Fruit fly (Drosophila melanogaster) whole organism, embryonic: ENCODE results near the gene CG4733.
A peak's percentile ranks its signal among the peaks of the same experiment; 100 is the strongest.

ENCODE experiments used
- Atf6 ChIP-seq: fragments of 200-800 bp; sonication (Bioruptor generic); IDR thresholded peaks from 2 replicates; pipeline ENCODE4 v1.3.6; 2022; ENCODE audit warnings: missing biosample characterization, missing genetic modification characterization
- Bdp1 ChIP-seq: fragments of 200-800 bp; sonication (Bioruptor generic); optimal IDR thresholded peaks from 3 replicates; lab custom pipeline; 2016; ENCODE audit warnings: missing biosample characterization, missing genetic modification characterization
- CG10431 ChIP-seq: fragments of 200-800 bp; sonication (Bioruptor generic); optimal IDR thresholded peaks from 3 replicates; lab custom pipeline; 2018; ENCODE audit warnings: missing biosample characterization, mild to moderate bottlenecking, missing genetic modification characterization
- CG10959 ChIP-seq: fragments of 200-800 bp; sonication (Bioruptor generic); IDR thresholded peaks from 2 replicates; pipeline ENCODE4 v1.3.6; 2022; ENCODE audit warnings: missing biosample characterization, missing genetic modification characterization
- CG11695 ChIP-seq: fragments of 200-800 bp; sonication (Bioruptor generic); IDR thresholded peaks from 3 replicates; pipeline ENCODE4 v1.3.6; 2022; ENCODE audit warnings: missing biosample characterization, missing genetic modification characterization
- CG12391 ChIP-seq: fragments of 200-800 bp; sonication (Bioruptor generic); optimal IDR thresholded peaks from 3 replicates; lab custom pipeline; 2018; ENCODE audit warnings: missing biosample characterization, mild to moderate bottlenecking, missing genetic modification characterization, moderate library complexity
- CG14667 ChIP-seq: fragments of 200-800 bp; sonication (Bioruptor generic); IDR thresholded peaks from 2 replicates; pipeline ENCODE4 v1.3.6; 2022; ENCODE audit warnings: missing biosample characterization, missing genetic modification characterization
- CG15073 ChIP-seq: fragments of 200-800 bp; sonication (Bioruptor generic); optimal IDR thresholded peaks from 2 replicates; lab custom pipeline; 2016; ENCODE audit warnings: missing biosample characterization, missing genetic modification characterization
- CG16863 ChIP-seq: fragments of 200-800 bp; sonication (Bioruptor generic); optimal IDR thresholded peaks from 3 replicates; lab custom pipeline; 2016; ENCODE audit warnings: missing biosample characterization, missing genetic modification characterization
- CG17359 ChIP-seq: fragments of 200-800 bp; sonication (Bioruptor generic); optimal IDR thresholded peaks from 3 replicates; lab custom pipeline; 2018; ENCODE audit warnings: missing biosample characterization, mild to moderate bottlenecking, missing genetic modification characterization, moderate library complexity
- CG2712 ChIP-seq: fragments of 200-800 bp; optimal IDR thresholded peaks from 3 replicates; lab custom pipeline; 2019; ENCODE audit warnings: missing biosample characterization, mild to moderate bottlenecking, missing genetic modification characterization, moderate library complexity
- CG4282 ChIP-seq: fragments of 200-800 bp; sonication (Bioruptor generic); optimal IDR thresholded peaks from 2 replicates; lab custom pipeline; 2016; ENCODE audit warnings: missing biosample characterization, missing genetic modification characterization
- CG4404 ChIP-seq: fragments of 200-800 bp; sonication (Bioruptor generic); IDR thresholded peaks from 2 replicates; pipeline ENCODE4 v1.3.6; 2022; ENCODE audit warnings: missing biosample characterization, missing genetic modification characterization
- CG4820 ChIP-seq: fragments of 200-800 bp; sonication (Bioruptor generic); optimal IDR thresholded peaks from 3 replicates; lab custom pipeline; 2016; ENCODE audit warnings: missing biosample characterization, missing genetic modification characterization
- CG6654 ChIP-seq: fragments of 200-800 bp; sonication (Bioruptor generic); optimal IDR thresholded peaks from 2 replicates; lab custom pipeline; 2017; ENCODE audit warnings: missing biosample characterization, mild to moderate bottlenecking, missing genetic modification characterization
- CG8478 ChIP-seq: fragments of >200 bp; optimal IDR thresholded peaks from 2 replicates; lab custom pipeline; 2018
- CG8924 ChIP-seq: fragments of 200-800 bp; optimal IDR thresholded peaks from 3 replicates; lab custom pipeline; 2019; ENCODE audit warnings: missing biosample characterization, mild to moderate bottlenecking, missing genetic modification characterization, moderate library complexity
- CG8944 ChIP-seq: fragments of 200-800 bp; sonication (Bioruptor generic); optimal IDR thresholded peaks from 3 replicates; lab custom pipeline; 2016; ENCODE audit warnings: missing biosample characterization, missing genetic modification characterization
- CG9817 ChIP-seq: fragments of 200-800 bp; sonication (Bioruptor generic); optimal IDR thresholded peaks from 2 replicates; lab custom pipeline; 2018; ENCODE audit warnings: missing biosample characterization, mild to moderate bottlenecking, missing genetic modification characterization, moderate library complexity
- CTCF ChIP-seq: fragments of 200-800 bp; sonication (Bioruptor generic); optimal IDR thresholded peaks from 2 replicates; lab custom pipeline; 2017; ENCODE audit warnings: missing biosample characterization, mild to moderate bottlenecking, missing genetic modification characterization, moderate library complexity
- CrebB ChIP-seq: fragments of 200-800 bp; sonication (Bioruptor generic); optimal IDR thresholded peaks from 3 replicates; lab custom pipeline; 2018; ENCODE audit warnings: missing biosample characterization, mild to moderate bottlenecking, missing genetic modification characterization
- Dek ChIP-seq: fragments of 200-800 bp; sonication (Bioruptor generic); optimal IDR thresholded peaks from 3 replicates; lab custom pipeline; 2019; ENCODE audit warnings: missing biosample characterization, mild to moderate bottlenecking, missing genetic modification characterization, moderate library complexity
- E2f1 ChIP-seq: fragments of 200-800 bp; sonication (Bioruptor generic); IDR thresholded peaks from 2 replicates; pipeline ENCODE4 v1.3.6; 2022; ENCODE audit warnings: missing biosample characterization, missing genetic modification characterization
- E2f2 ChIP-seq: fragments of 200-800 bp; sonication (Bioruptor generic); IDR thresholded peaks from 2 replicates; pipeline ENCODE4 v1.3.6; 2022; ENCODE audit warnings: missing biosample characterization, missing genetic modification characterization
- Gug ChIP-seq: fragments of 200-800 bp; sonication (Bioruptor generic); IDR thresholded peaks from 4 replicates; pipeline ENCODE4 v1.3.6; 2022; ENCODE audit warnings: missing biosample characterization, missing genetic modification characterization
- HLHmδ ChIP-seq: fragments of 200-800 bp; sonication (Bioruptor generic); optimal IDR thresholded peaks from 2 replicates; lab custom pipeline; 2018; ENCODE audit warnings: missing biosample characterization, mild to moderate bottlenecking, missing genetic modification characterization, moderate library complexity
- Hr51 ChIP-seq, 2 experiments: fragments of 200-800 bp; sonication (Bioruptor generic); optimal IDR thresholded peaks; 2 replicates in 1 of 2; 3 replicates in 1 of 2; lab custom pipeline; 2016 to 2018; ENCODE audit warnings: missing biosample characterization in 2 of 2, missing genetic modification characterization in 2 of 2, mild to moderate bottlenecking in 1 of 2, moderate library complexity in 1 of 2
- Hsf ChIP-seq: fragments of 200-800 bp; sonication (Bioruptor generic); optimal IDR thresholded peaks from 3 replicates; lab custom pipeline; 2016; ENCODE audit warnings: missing biosample characterization, missing genetic modification characterization
- Mes4 ChIP-seq: fragments of 200-800 bp; sonication (Bioruptor generic); optimal IDR thresholded peaks from 2 replicates; lab custom pipeline; 2016; ENCODE audit warnings: missing biosample characterization, missing genetic modification characterization
- Myb ChIP-seq: fragments of 200-800 bp; sonication (Bioruptor generic); optimal IDR thresholded peaks from 2 replicates; lab custom pipeline; 2016; ENCODE audit warnings: missing biosample characterization, missing genetic modification characterization
- Neu2 ChIP-seq: fragments of 200-800 bp; sonication (Bioruptor generic); optimal IDR thresholded peaks from 3 replicates; lab custom pipeline; 2016; ENCODE audit warnings: missing biosample characterization, missing genetic modification characterization, borderline replicate concordance
- Ptx1 ChIP-seq: fragments of 200-800 bp; sonication (Bioruptor generic); IDR thresholded peaks from 2 replicates; pipeline ENCODE4 v1.3.6; 2022; ENCODE audit warnings: missing biosample characterization, missing genetic modification characterization
- Sry-δ ChIP-seq: fragments of 200-800 bp; sonication (Bioruptor generic); optimal IDR thresholded peaks from 2 replicates; lab custom pipeline; 2016; ENCODE audit warnings: missing biosample characterization, missing genetic modification characterization
- TFAM ChIP-seq: fragments of 200-800 bp; sonication (Bioruptor generic); optimal IDR thresholded peaks from 2 replicates; lab custom pipeline; 2017; ENCODE audit warnings: missing biosample characterization, missing genetic modification characterization, inconsistent platforms
- Xbp1 ChIP-seq: fragments of 200-800 bp; sonication (Bioruptor generic); optimal IDR thresholded peaks from 3 replicates; lab custom pipeline; 2016; ENCODE audit warnings: missing biosample characterization, mild to moderate bottlenecking, missing genetic modification characterization
- cwo ChIP-seq: fragments of 200-800 bp; sonication (Bioruptor generic); optimal IDR thresholded peaks from 3 replicates; lab custom pipeline; 2017; ENCODE audit warnings: missing biosample characterization, missing genetic modification characterization, mild to moderate bottlenecking, moderate library complexity, missing genetic modification reagents
- dati ChIP-seq: fragments of 200-800 bp; sonication (Bioruptor generic); IDR thresholded peaks from 2 replicates; pipeline ENCODE4 v1.3.6; 2022; ENCODE audit warnings: missing biosample characterization, missing genetic modification characterization
- fd64A ChIP-seq: fragments of 200-800 bp; sonication (Bioruptor generic); optimal IDR thresholded peaks from 3 replicates; lab custom pipeline; 2018; ENCODE audit warnings: missing biosample characterization, mild to moderate bottlenecking, missing genetic modification characterization
- mam ChIP-seq: fragments of 200-800 bp; sonication (Bioruptor generic); optimal IDR thresholded peaks from 3 replicates; lab custom pipeline; 2016; ENCODE audit warnings: missing biosample characterization, missing genetic modification characterization
- nerfin-2 ChIP-seq: fragments of 200-800 bp; sonication (Bioruptor generic); IDR thresholded peaks from 2 replicates; pipeline ENCODE4 v1.3.6; 2022; ENCODE audit warnings: missing biosample characterization, missing genetic modification characterization; ENCODE audit not compliant: partially characterized antibody
- oc ChIP-seq: fragments of 200-800 bp; sonication (Bioruptor generic); optimal IDR thresholded peaks from 2 replicates; lab custom pipeline; 2018; ENCODE audit warnings: missing biosample characterization, mild to moderate bottlenecking, missing genetic modification characterization, moderate library complexity
- peb ChIP-seq: fragments of 200-800 bp; sonication (Bioruptor generic); IDR thresholded peaks from 2 replicates; pipeline ENCODE4 v1.3.6; 2022; ENCODE audit warnings: missing biosample characterization, missing genetic modification characterization
- phol ChIP-seq: fragments of 200-800 bp; sonication (Bioruptor generic); optimal IDR thresholded peaks from 3 replicates; lab custom pipeline; 2018; ENCODE audit warnings: missing biosample characterization, mild to moderate bottlenecking, missing genetic modification characterization, moderate library complexity
- prd ChIP-seq, 3 experiments: fragments of >200 bp in 2 of 3; fragments of 200-800 bp in 1 of 3; sonication (Bioruptor generic) in 1 of 3; optimal IDR thresholded peaks in 2 of 3; IDR thresholded peaks in 1 of 3; 2 replicates in 2 of 3; 3 replicates in 1 of 3; pipeline versions ENCODE4 v1.3.6 to Lab custom; 2017 to 2022; ENCODE audit warnings: missing biosample characterization in 1 of 3, missing genetic modification characterization in 1 of 3
- pzg ChIP-seq: fragments of 200-800 bp; sonication (Bioruptor generic); optimal IDR thresholded peaks from 3 replicates; lab custom pipeline; 2018; ENCODE audit warnings: missing biosample characterization, mild to moderate bottlenecking, missing genetic modification characterization, moderate library complexity
- repo ChIP-seq: fragments of 200-800 bp; sonication (Bioruptor generic); optimal IDR thresholded peaks from 2 replicates; lab custom pipeline; 2016; ENCODE audit warnings: missing biosample characterization, missing genetic modification characterization
- sob ChIP-seq: fragments of 200-800 bp; sonication (Bioruptor generic); IDR thresholded peaks from 2 replicates; pipeline ENCODE4 v1.3.6; 2022; ENCODE audit warnings: missing biosample characterization, missing genetic modification characterization
- ssp ChIP-seq: fragments of 200-800 bp; sonication (Bioruptor generic); IDR thresholded peaks from 2 replicates; pipeline ENCODE4 v1.3.6; 2022; ENCODE audit warnings: missing biosample characterization, missing genetic modification characterization
- sug ChIP-seq: fragments of 200-800 bp; optimal IDR thresholded peaks from 2 replicates; lab custom pipeline; 2019; ENCODE audit warnings: missing biosample characterization, mild to moderate bottlenecking, missing genetic modification characterization, moderate library complexity
- unpg ChIP-seq: fragments of 200-800 bp; sonication (Bioruptor generic); optimal IDR thresholded peaks from 3 replicates; lab custom pipeline; 2018; ENCODE audit warnings: missing biosample characterization, mild to moderate bottlenecking, missing genetic modification characterization, moderate library complexity

CG4733 gene

DNA sequence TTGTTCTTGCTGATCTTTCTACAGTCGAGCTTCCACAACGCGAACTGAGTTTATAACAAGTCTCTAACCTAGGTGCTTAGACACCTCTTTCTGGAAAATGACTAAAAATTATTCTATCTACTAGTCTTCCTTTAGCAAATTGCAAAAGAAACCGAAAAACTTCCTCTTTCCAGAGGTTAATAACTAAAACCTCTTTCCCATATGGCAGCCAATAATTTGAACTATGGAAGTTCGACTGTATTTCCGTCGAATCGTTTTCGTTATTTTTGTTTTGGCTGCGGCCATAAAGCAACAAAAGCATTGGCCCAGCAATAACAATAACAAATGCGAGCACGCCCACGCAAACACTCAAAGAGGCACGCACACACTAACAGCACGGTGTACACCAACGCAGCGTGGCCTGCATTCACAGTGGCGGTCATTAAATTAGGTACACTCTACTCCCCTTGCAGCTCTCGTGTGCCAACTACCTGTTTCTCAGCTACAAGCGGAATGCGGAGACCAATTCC lies 10.0 kb upstream of the CG4733 start:
- TF ChIP-seq Dek (tag; lab: Kevin White, UChicago) (peak; percentile 27), Neu2 (GFP tag; lab: Kevin White, UChicago) (no peak), pzg (no peak), CG17359 (tag; lab: Kevin White, UChicago) (peak; percentile 59), CG4404 (0 out of 2 replicates have a peak, but pooled peaks have one; percentile 16), CG10431 (GFP tag; lab: Kevin White, UChicago) (peak; percentile 60), CG8478 (lab: Kevin White, UChicago) (no peak), cwo (GFP tag; lab: Kevin White, UChicago) (peak; percentile 56), oc (tag; lab: Kevin White, UChicago) (peak; percentile 21), CG4820 (GFP tag; lab: Kevin White, UChicago) (peak; percentile 37), Gug (0 out of 4 replicates have a peak, but pooled peaks have one; percentile 5), unpg (GFP tag; lab: Kevin White, UChicago) (peak; percentile 66), CG2712 (peak; percentile 60), CrebB (no peak), dati (GFP tag; lab: Robert Waterston, UW) (0 out of 2 replicates have a peak, but pooled peaks have one; percentile 3), fd64A (peak; percentile 53), Xbp1 (GFP tag; lab: Kevin White, UChicago) (peak; percentile 44), CG16863 (GFP tag; lab: Kevin White, UChicago) (peak; percentile 18), E2f2 (GFP tag; lab: Robert Waterston, UW) (0 out of 2 replicates have a peak, but pooled peaks have one; percentile 21), mam (GFP tag; lab: Kevin White, UChicago) (peak; percentile 48), HLHmδ (peak; percentile 31), prd (optimal IDR thresholded peaks at IDR 0.05; lab: Kevin White, UChicago) (no peak), prd (GFP tag; IDR thresholded peaks at IDR 0.05; lab: Robert Waterston, UW) (peak; percentile 20; the same call in 1 of the 3 replicates), Myb (GFP tag; lab: Kevin White, UChicago) (peak; percentile 21), CG14667 (GFP tag; lab: Robert Waterston, UW) (0 out of 2 replicates have a peak, but pooled peaks have one; percentile 5), E2f1 (GFP tag; lab: Robert Waterston, UW) (0 out of 2 replicates have a peak, but pooled peaks have one; percentile 33), Hsf (GFP tag; lab: Kevin White, UChicago) (peak; percentile 34), Ptx1 (GFP tag; lab: Robert Waterston, UW) (peak; percentile 55), CG6654 (GFP tag; lab: Kevin White, UChicago) (peak; percentile 13), Hr51 (GFP tag; optimal IDR thresholded peaks at IDR 0.05; lab: Kevin White, UChicago) (peak in 1 of 2 experiments; percentile 75), phol (peak; percentile 56), Bdp1 (GFP tag; lab: Kevin White, UChicago) (peak; percentile 19), CTCF (GFP tag; lab: Kevin White, UChicago) (no peak), Sry-δ (GFP tag; lab: Kevin White, UChicago) (no peak), ssp (GFP tag; lab: Robert Waterston, UW) (0 out of 2 replicates have a peak, but pooled peaks have one; percentile 10), nerfin-2 (GFP tag; lab: Robert Waterston, UW) (no peak), CG8944 (GFP tag; lab: Kevin White, UChicago) (peak; percentile 8), CG8924 (tag; lab: Kevin White, UChicago) (peak; percentile 64), peb (GFP tag; lab: Robert Waterston, UW) (no peak), CG15073 (peak; percentile 96), CG4282 (no peak), repo (GFP tag; lab: Kevin White, UChicago) (no peak), CG12391 (tag; lab: Kevin White, UChicago) (peak; percentile 64), sug (tag; lab: Kevin White, UChicago) (peak; percentile 77), CG11695 (GFP tag; lab: Robert Waterston, UW) (peak; percentile 52; the same call in 1 of the 3 replicates), sob (GFP tag; lab: Robert Waterston, UW) (peak; percentile 58), CG10959 (GFP tag; lab: Robert Waterston, UW) (no peak), CG9817 (tag; lab: Kevin White, UChicago) (peak; percentile 47), Atf6 (peak; percentile 66; the same call in 1 of the 2 replicates), TFAM (no peak), Mes4 (no peak)
